Worm (Caenorhabditis elegans) whole organism, late embryonic: ENCODE data around the gene Y7A5A.8.

Experiments used
- C08G9.2 ChIP-seq: sonication (generic microtip); optimal IDR thresholded peaks from 2 replicates; lab custom pipeline; 2016; ENCODE audit warnings: mild to moderate bottlenecking, missing genetic modification characterization, moderate library complexity, missing compliant biosample characterization
- C38D4.7 ChIP-seq: fragments of 200-800 bp; sonication (Bioruptor generic); optimal IDR thresholded peaks from 2 replicates; lab custom pipeline; 2018; ENCODE audit warnings: mild to moderate bottlenecking, missing genetic modification characterization, moderate library complexity, missing compliant biosample characterization
- K09A11.1 ChIP-seq: sonication (generic microtip); optimal IDR thresholded peaks from 2 replicates; lab custom pipeline; 2017; ENCODE audit warnings: antibody characterized with exemption, mild to moderate bottlenecking, missing genetic modification characterization, missing compliant biosample characterization; ENCODE audit not compliant: insufficient read depth
- Y22D7AL.16 ChIP-seq: sonication (generic microtip); optimal IDR thresholded peaks from 2 replicates; lab custom pipeline; 2016; ENCODE audit warnings: missing genetic modification characterization, missing compliant biosample characterization
- ceh-14 ChIP-seq: sonication (generic microtip); optimal IDR thresholded peaks from 2 replicates; lab custom pipeline; 2016; ENCODE audit warnings: missing genotype, missing genetic modification characterization, missing compliant biosample characterization
- ceh-18 ChIP-seq: sonication (generic microtip); optimal IDR thresholded peaks from 2 replicates; lab custom pipeline; 2016; ENCODE audit warnings: missing genetic modification characterization, missing compliant biosample characterization
- ceh-2 ChIP-seq: sonication (generic microtip); optimal IDR thresholded peaks from 2 replicates; lab custom pipeline; 2016; ENCODE audit warnings: missing genotype, missing genetic modification characterization, missing compliant biosample characterization
- ceh-22 ChIP-seq: sonication (generic microtip); optimal IDR thresholded peaks from 2 replicates; lab custom pipeline; 2017; ENCODE audit warnings: missing biosample characterization, missing genetic modification characterization
- ceh-24 ChIP-seq: sonication (generic microtip); optimal IDR thresholded peaks from 2 replicates; lab custom pipeline; 2016; ENCODE audit warnings: mild to moderate bottlenecking, missing genetic modification characterization, missing compliant biosample characterization
- ceh-31 ChIP-seq: sonication (generic microtip); optimal IDR thresholded peaks from 2 replicates; lab custom pipeline; 2016; ENCODE audit warnings: missing genetic modification characterization, missing compliant biosample characterization
- ceh-34 ChIP-seq: sonication (generic microtip); optimal IDR thresholded peaks from 2 replicates; lab custom pipeline; 2016; ENCODE audit warnings: mild to moderate bottlenecking, missing genetic modification characterization, missing compliant biosample characterization
- ceh-45 ChIP-seq: fragments of 200-800 bp; sonication (Bioruptor generic); IDR thresholded peaks from 2 replicates; pipeline ENCODE4 v1.3.6; 2022; ENCODE audit warnings: missing genetic modification reagents, missing genetic modification characterization, missing compliant biosample characterization
- ceh-48 ChIP-seq: sonication (generic microtip); optimal IDR thresholded peaks from 2 replicates; lab custom pipeline; 2016; ENCODE audit warnings: missing genetic modification characterization, inconsistent platforms, missing compliant biosample characterization
- ceh-6 ChIP-seq: fragments of 200-800 bp; sonication (Bioruptor generic); optimal IDR thresholded peaks from 2 replicates; lab custom pipeline; 2018; ENCODE audit warnings: mild to moderate bottlenecking, missing genetic modification characterization, missing compliant biosample characterization
- dmd-4 ChIP-seq: sonication (generic microtip); optimal IDR thresholded peaks from 2 replicates; lab custom pipeline; 2016; ENCODE audit warnings: borderline replicate concordance, missing genetic modification characterization, missing compliant biosample characterization
- elt-4 ChIP-seq: sonication (generic microtip); optimal IDR thresholded peaks from 2 replicates; lab custom pipeline; 2016; ENCODE audit warnings: missing genetic modification characterization, missing compliant biosample characterization
- fax-1 ChIP-seq: sonication (generic microtip); optimal IDR thresholded peaks from 2 replicates; lab custom pipeline; 2016; ENCODE audit warnings: missing genotype, missing genetic modification characterization, missing compliant biosample characterization
- hlh-30 ChIP-seq: sonication (generic microtip); optimal IDR thresholded peaks from 2 replicates; lab custom pipeline; 2017; ENCODE audit warnings: antibody characterized with exemption, missing genetic modification characterization, missing compliant biosample characterization; ENCODE audit not compliant: insufficient read depth
- hlh-6 ChIP-seq: sonication (generic microtip); optimal IDR thresholded peaks from 2 replicates; lab custom pipeline; 2016; ENCODE audit warnings: missing genotype, missing genetic modification characterization, missing compliant biosample characterization
- hlh-8 ChIP-seq: sonication (generic microtip); optimal IDR thresholded peaks from 2 replicates; lab custom pipeline; 2016; ENCODE audit warnings: missing genotype, missing genetic modification characterization, missing compliant biosample characterization
- nfya-1 ChIP-seq: sonication (generic microtip); optimal IDR thresholded peaks from 2 replicates; lab custom pipeline; 2017; ENCODE audit warnings: missing genetic modification characterization, mild to moderate bottlenecking, missing compliant biosample characterization, antibody characterized with exemption, moderate library complexity
- nhr-11 ChIP-seq: fragments of 150-350 bp; optimal IDR thresholded peaks from 2 replicates; lab custom pipeline; 2014; ENCODE audit warnings: missing biosample characterization, missing genetic modification characterization
- npax-4 ChIP-seq: sonication (generic microtip); optimal IDR thresholded peaks from 2 replicates; lab custom pipeline; 2016; ENCODE audit warnings: missing genetic modification characterization, missing compliant biosample characterization
- odd-2 ChIP-seq: sonication (generic microtip); optimal IDR thresholded peaks from 2 replicates; lab custom pipeline; 2017; ENCODE audit warnings: antibody characterized with exemption, mild to moderate bottlenecking, missing genetic modification characterization, missing compliant biosample characterization
- pat-9 ChIP-seq: fragments of 200-800 bp; sonication (Bioruptor generic); optimal IDR thresholded peaks from 2 replicates; lab custom pipeline; 2018; ENCODE audit warnings: mild to moderate bottlenecking, missing genetic modification characterization, moderate library complexity, missing compliant biosample characterization
- pax-1 ChIP-seq: fragments of 150-350 bp; optimal IDR thresholded peaks from 2 replicates; lab custom pipeline; 2014; ENCODE audit warnings: missing biosample characterization, missing genetic modification characterization
- pha-2 ChIP-seq: sonication (generic microtip); optimal IDR thresholded peaks from 2 replicates; lab custom pipeline; 2017; ENCODE audit warnings: mild to moderate bottlenecking, missing genetic modification characterization, missing compliant biosample characterization
- pha-4 ChIP-seq: fragments of 150-350 bp; optimal IDR thresholded peaks from 2 replicates; lab custom pipeline; 2018; ENCODE audit warnings: missing biosample characterization, missing genetic modification reagents, missing genetic modification characterization
- ref-2 ChIP-seq: sonication (generic microtip); optimal IDR thresholded peaks from 2 replicates; lab custom pipeline; 2016; ENCODE audit warnings: missing genetic modification characterization, missing compliant biosample characterization
- sox-4 ChIP-seq: sonication (generic microtip); optimal IDR thresholded peaks from 2 replicates; lab custom pipeline; 2017; ENCODE audit warnings: mild to moderate bottlenecking, missing genetic modification characterization, inconsistent platforms, missing compliant biosample characterization
- syd-9 ChIP-seq: sonication (generic microtip); optimal IDR thresholded peaks from 2 replicates; lab custom pipeline; 2016; ENCODE audit warnings: mild to moderate bottlenecking, missing genetic modification characterization, moderate library complexity, missing compliant biosample characterization
- unc-55 ChIP-seq: sonication (generic microtip); optimal IDR thresholded peaks from 2 replicates; lab custom pipeline; 2017; ENCODE audit warnings: missing biosample characterization, missing genetic modification reagents, missing genetic modification characterization
- unc-86 ChIP-seq: sonication (generic microtip); optimal IDR thresholded peaks from 2 replicates; lab custom pipeline; 2016; ENCODE audit warnings: missing genetic modification characterization, missing compliant biosample characterization
- zip-5 ChIP-seq: sonication (generic microtip); optimal IDR thresholded peaks from 2 replicates; lab custom pipeline; 2016; ENCODE audit warnings: missing genetic modification characterization, missing compliant biosample characterization

Gene Y7A5A.8

DNA sequence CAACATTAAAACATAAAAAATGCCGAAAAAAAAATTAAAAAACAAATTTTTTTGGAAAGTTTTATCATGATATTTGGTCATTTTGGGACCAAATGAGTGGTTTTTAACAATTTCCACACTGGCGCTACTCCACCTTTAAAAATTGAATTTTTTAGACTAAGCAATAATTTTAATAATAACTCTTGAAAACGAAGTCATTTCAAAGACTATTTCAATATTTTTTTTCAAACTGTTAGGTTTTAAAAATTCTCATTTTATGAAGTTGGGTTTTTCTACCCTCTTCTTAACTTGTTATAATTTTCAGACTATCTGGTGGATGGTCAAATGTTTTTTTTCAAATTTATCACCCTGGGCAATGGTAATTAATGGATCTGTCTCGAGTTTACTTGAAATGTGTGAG is at the start of gene Y7A5A.8:
Gene Y7A5A.8, plus strand, starts transcription at position 301 of the 400 bp plus-strand sequence.
- TF ChIP-seq ceh-24 (tag; lab: Kevin White, UChicago) (no peak), pha-2 (tag; lab: Kevin White, UChicago) (no peak), npax-4 (no peak)

DNA sequence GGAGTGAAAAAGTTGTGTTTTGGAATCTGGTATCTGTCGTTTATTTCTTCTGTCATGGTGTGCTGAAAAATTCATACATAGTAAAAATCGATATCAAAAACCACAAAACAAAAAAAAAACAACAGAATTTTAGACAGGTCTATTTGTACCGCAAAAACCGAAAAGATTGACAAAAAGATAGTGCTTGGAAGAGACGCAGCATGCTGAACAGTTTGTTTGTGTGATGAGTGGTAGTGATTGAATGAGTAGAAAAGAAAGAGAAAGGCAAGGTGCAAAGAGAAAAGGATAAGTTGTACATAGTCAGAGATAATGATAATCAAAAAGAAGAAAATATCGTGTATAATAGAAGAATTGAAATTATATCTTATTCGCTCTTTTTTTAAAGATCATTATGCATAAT is 49.6 kb upstream of the Y7A5A.8 start, which contains the start of gene Y7A5A.2:
Gene Y7A5A.2, minus strand, starts transcription at position 62 of the 400 bp plus-strand sequence.
- no peak for TF ChIP-seq hlh-8 (tag; lab: Kevin White, UChicago)
- no peak for TF ChIP-seq dmd-4 (tag; lab: Kevin White, UChicago)
- TF ChIP-seq, all 69 proteins: peak for 0

DNA sequence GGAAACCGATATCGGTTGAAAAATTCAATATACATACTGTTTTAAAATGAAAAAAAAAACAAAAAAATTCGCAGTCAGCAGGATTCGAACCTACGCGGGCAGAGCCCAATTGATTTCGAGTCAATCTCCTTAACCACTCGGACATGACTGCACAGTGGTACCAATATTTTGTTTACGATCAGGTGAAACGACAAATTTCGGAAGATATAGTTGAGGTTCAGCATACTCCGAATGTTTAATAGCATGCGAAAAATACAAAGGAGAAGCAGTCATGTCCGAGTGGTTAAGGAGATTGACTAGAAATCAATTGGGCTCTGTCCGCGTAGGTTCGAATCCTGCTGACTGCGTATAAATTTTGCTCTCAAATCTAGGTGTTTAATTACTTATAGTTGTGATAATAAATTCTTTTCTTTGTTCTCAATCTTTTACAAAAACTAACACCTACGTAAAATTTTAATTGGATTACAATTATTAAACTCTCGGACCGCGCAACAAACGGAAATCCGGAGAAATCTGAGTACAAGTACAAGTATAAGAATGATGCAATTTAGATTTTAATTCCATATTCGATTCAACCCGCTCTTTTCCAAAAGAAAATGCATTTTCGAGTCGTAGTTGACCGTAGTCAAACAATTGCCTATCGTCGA is 48.9 kb upstream of the Y7A5A.8 start, which contains the start of gene Y7A5A.13:
Gene Y7A5A.13, plus strand, starts transcription at position 597 of the 647 bp plus-strand sequence.
- no peak for TF ChIP-seq syd-9 (tag; lab: Kevin White, UChicago)
- TF ChIP-seq hlh-8 (tag; lab: Kevin White, UChicago), result no peak
- TF ChIP-seq ceh-24 (tag; lab: Kevin White, UChicago), result no peak
- no peak for TF ChIP-seq odd-2
- no peak for TF ChIP-seq nhr-11 (tag; lab: Kevin White, UChicago)
- no peak for TF ChIP-seq zip-5
- TF ChIP-seq, all 69 proteins: peak for 0

DNA sequence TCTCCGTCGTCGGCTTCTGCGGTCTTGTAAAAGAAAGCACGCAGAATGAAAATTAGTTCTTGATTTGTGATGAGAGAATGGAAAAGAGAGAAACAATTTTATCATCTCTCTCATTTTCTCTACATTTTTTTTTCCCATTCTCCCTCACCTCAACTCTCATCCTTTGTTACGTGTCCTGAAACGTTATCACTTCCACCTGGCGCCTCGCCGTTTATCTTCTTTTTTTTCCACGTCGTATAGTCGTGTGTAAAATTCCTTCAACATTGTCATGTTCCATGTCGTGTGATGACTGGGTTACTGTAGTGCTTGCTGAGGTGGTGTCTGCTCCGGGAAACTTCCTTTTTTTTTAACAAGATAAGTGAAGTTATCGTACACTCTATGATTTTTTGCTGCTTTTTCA is 42.8 kb upstream of the Y7A5A.8 start:
- TF ChIP-seq ceh-48 (tag; lab: Kevin White, UChicago) (no peak), Y22D7AL.16 (no peak), K09A11.1 (tag; lab: Kevin White, UChicago) (no peak), ceh-2 (tag; lab: Kevin White, UChicago) (no peak), hlh-6 (tag; lab: Kevin White, UChicago) (no peak), hlh-30 (tag; lab: Kevin White, UChicago) (no peak), ceh-45 (GFP tag; lab: Robert Waterston, UW) (no peak), ceh-22 (no peak), unc-86 (tag; lab: Kevin White, UChicago) (no peak), ceh-18 (tag; lab: Kevin White, UChicago) (no peak)
- TF ChIP-seq, all 69 proteins: peak for 0

DNA sequence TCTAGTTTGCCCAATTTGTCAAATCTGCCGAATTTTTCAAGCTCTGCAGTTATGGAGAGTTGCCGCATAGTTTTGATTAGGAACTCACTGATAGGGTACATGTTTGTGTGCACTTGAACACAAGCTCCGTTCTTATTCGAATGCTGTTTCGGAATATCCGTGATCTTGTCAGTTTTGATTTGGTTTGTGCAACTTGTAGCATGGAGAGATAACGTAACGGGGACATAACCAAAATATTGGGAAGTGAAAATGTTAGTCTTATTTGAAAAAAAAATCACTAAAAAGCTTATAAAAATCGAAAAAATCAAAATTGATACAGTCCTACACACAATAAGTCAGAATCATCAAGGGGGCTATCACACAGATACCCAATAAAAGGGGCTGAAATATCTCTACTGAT is 40.3 kb upstream of the Y7A5A.8 start, which contains the start of gene Y7A5A.24:
Gene Y7A5A.24, minus strand, starts transcription at position 101 of the 400 bp plus-strand sequence.
- no peak for TF ChIP-seq ceh-6 (GFP tag; lab: Kevin White, UChicago)

DNA sequence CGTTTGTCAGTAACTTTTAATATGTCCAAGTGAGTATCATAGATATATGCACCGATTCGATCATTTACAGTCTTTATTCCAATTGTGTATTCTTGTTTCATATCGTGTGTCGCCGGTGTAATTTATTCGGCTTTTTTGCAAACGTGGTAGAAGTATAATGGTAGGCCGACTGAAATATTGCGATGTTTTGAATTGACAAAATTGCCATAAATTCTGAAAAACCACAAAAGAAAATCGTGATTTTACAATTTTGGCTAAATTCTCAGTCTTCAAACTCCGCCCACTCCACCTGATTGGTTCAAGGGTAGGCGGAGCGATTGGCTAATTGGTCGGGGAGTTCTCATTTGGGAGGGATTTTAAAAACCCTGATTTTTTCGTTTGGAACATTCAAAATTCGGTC is 37.7 kb upstream of the Y7A5A.8 start, which contains the start of gene Y7A5A.3:
Gene Y7A5A.3, minus strand, starts transcription at position 101 of the 400 bp plus-strand sequence.
- TF ChIP-seq sox-4 (tag; lab: Kevin White, UChicago) (no peak), fax-1 (tag; lab: Kevin White, UChicago) (no peak), ceh-24 (tag; lab: Kevin White, UChicago) (no peak), ref-2 (no peak), unc-55 (GFP tag; lab: Kevin White, UChicago) (no peak), ceh-34 (tag; lab: Kevin White, UChicago) (no peak), pat-9 (tag; lab: Kevin White, UChicago) (no peak), ceh-14 (tag; lab: Kevin White, UChicago) (no peak), ceh-45 (GFP tag; lab: Robert Waterston, UW) (no peak), C08G9.2 (tag; lab: Kevin White, UChicago) (no peak), ceh-18 (tag; lab: Kevin White, UChicago) (no peak), hlh-8 (tag; lab: Kevin White, UChicago) (no peak), pha-4 (tag; lab: Kevin White, UChicago) (no peak), nfya-1 (tag; lab: Kevin White, UChicago) (no peak), pax-1 (tag; lab: Kevin White, UChicago) (no peak), elt-4 (tag; lab: Kevin White, UChicago) (no peak), C38D4.7 (GFP tag; lab: Kevin White, UChicago) (no peak), ceh-31 (no peak)
- TF ChIP-seq, all 69 proteins: peak for 0
